Worm (Caenorhabditis elegans) whole organism, mixed stage, embryonic: Measurements from ENCODE around the gene W06G6.15.

Experiments used
- ces-1 ChIP-seq: fragments of 150-350 bp; optimal IDR thresholded peaks from 2 replicates; lab custom pipeline; 2014; ENCODE audit warnings: missing biosample characterization, missing genetic modification reagents, missing genetic modification characterization
- elt-1 ChIP-seq: sonication (generic microtip); optimal IDR thresholded peaks from 2 replicates; lab custom pipeline; 2017; ENCODE audit warnings: missing genetic modification characterization, mild to moderate bottlenecking, missing compliant biosample characterization, antibody characterized with exemption, moderate library complexity, borderline replicate concordance; ENCODE audit not compliant: insufficient read depth
- elt-3 ChIP-seq: fragments of 150-350 bp; optimal IDR thresholded peaks from 2 replicates; lab custom pipeline; 2014; ENCODE audit warnings: missing biosample characterization, missing genetic modification characterization
- lin-32 ChIP-seq: fragments of 200-800 bp; sonication (Bioruptor generic); optimal IDR thresholded peaks from 2 replicates; lab custom pipeline; 2018; ENCODE audit warnings: mild to moderate bottlenecking, missing genetic modification characterization, missing compliant biosample characterization
- lsy-2 ChIP-seq: fragments of 150-350 bp; optimal IDR thresholded peaks from 2 replicates; lab custom pipeline; 2014; ENCODE audit warnings: missing biosample characterization, missing genetic modification characterization
- nhr-2 ChIP-seq: fragments of 150-350 bp; optimal IDR thresholded peaks from 2 replicates; lab custom pipeline; 2014; ENCODE audit warnings: missing biosample characterization, missing genetic modification characterization
- nhr-237 ChIP-seq: fragments of 150-350 bp; optimal IDR thresholded peaks from 2 replicates; lab custom pipeline; 2014; ENCODE audit warnings: missing biosample characterization, missing genetic modification characterization
- nhr-28 ChIP-seq: fragments of 150-350 bp; optimal IDR thresholded peaks from 2 replicates; lab custom pipeline; 2014; ENCODE audit warnings: missing biosample characterization, missing genetic modification characterization
- pha-4 ChIP-seq: fragments of 150-350 bp; optimal IDR thresholded peaks from 2 replicates; lab custom pipeline; 2018; ENCODE audit warnings: missing biosample characterization, missing genetic modification reagents, missing genetic modification characterization
- sem-2 ChIP-seq: fragments of 200-800 bp; sonication (Bioruptor generic); optimal IDR thresholded peaks from 2 replicates; lab custom pipeline; 2018; ENCODE audit warnings: mild to moderate bottlenecking, missing genetic modification characterization, missing compliant biosample characterization
- snpc-4 ChIP-seq: fragments of 150-350 bp; optimal IDR thresholded peaks from 2 replicates; lab custom pipeline; 2014; ENCODE audit warnings: missing biosample characterization, missing genetic modification characterization
- unc-62 ChIP-seq: fragments of 150-350 bp; optimal IDR thresholded peaks from 2 replicates; lab custom pipeline; 2014; ENCODE audit warnings: missing biosample characterization, missing genetic modification reagents, missing genetic modification characterization
- ztf-11 ChIP-seq: fragments of 150-350 bp; optimal IDR thresholded peaks from 2 replicates; lab custom pipeline; 2014; ENCODE audit warnings: missing biosample characterization, missing genetic modification characterization

DNA sequence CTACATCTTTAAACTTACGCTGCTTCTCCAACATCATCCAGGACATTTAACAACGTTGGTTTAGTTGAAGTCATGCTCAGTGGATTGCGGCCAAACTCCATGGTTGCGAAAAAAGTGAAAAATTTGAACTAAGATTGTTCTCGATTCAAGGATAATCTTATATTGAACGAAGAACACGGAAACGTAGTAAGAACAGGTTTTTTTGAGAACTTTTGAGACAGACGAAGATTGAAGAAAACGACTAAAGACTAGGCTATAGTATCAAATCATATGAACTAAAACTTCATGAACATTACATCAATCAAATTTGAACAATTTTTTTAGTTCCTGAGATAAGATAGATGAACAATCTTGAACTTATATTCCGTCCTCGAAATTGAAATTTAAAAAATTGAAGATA, 7.2 kb upstream of the W06G6.15 start, which contains the start of gene W06G6.10:
- TF ChIP-seq elt-1 (no peak), nhr-237 (no peak), nhr-28 (tag; lab: Kevin White, UChicago) (no peak), pha-4 (no peak), snpc-4 (tag; lab: Kevin White, UChicago) (no peak), ztf-11 (tag; lab: Kevin White, UChicago) (no peak), unc-62 (GFP tag; lab: Kevin White, UChicago) (no peak), nhr-2 (tag; lab: Kevin White, UChicago) (no peak), sem-2 (GFP tag; lab: Kevin White, UChicago) (no peak), ces-1 (GFP tag; lab: Kevin White, UChicago) (no peak), lsy-2 (tag; lab: Kevin White, UChicago) (no peak), elt-3 (tag; lab: Kevin White, UChicago) (no peak), lin-32 (GFP tag; lab: Kevin White, UChicago) (no peak)
